Fruit fly (Drosophila melanogaster) whole organism, embryonic: ENCODE measurements around the gene CG11970.

Source experiments
- CG10979 ChIP-seq: fragments of 200-800 bp; sonication (Bioruptor generic); optimal IDR thresholded peaks from 2 replicates; lab custom pipeline; 2018; ENCODE audit warnings: missing biosample characterization, mild to moderate bottlenecking, missing genetic modification characterization, moderate library complexity
- CG11247 ChIP-seq: fragments of 200-800 bp; sonication (Bioruptor generic); IDR thresholded peaks from 2 replicates; pipeline ENCODE4 v1.3.6; 2022; ENCODE audit warnings: missing biosample characterization, missing genetic modification characterization
- CG11456 ChIP-seq: fragments of 200-800 bp; sonication (Bioruptor generic); IDR thresholded peaks from 3 replicates; pipeline ENCODE4 v1.3.6; 2022; ENCODE audit warnings: missing biosample characterization, missing genetic modification characterization
- CG11560 ChIP-seq: fragments of 200-800 bp; sonication (Bioruptor generic); IDR thresholded peaks from 3 replicates; pipeline ENCODE4 v1.3.6; 2022; ENCODE audit warnings: missing biosample characterization, missing genetic modification characterization
- CG12659 ChIP-seq: fragments of 200-800 bp; sonication (Bioruptor generic); optimal IDR thresholded peaks from 3 replicates; lab custom pipeline; 2017; ENCODE audit warnings: mild to moderate bottlenecking, missing biosample characterization, missing genetic modification reagents, missing genetic modification characterization
- CG17359 ChIP-seq: fragments of 200-800 bp; sonication (Bioruptor generic); optimal IDR thresholded peaks from 3 replicates; lab custom pipeline; 2018; ENCODE audit warnings: missing biosample characterization, mild to moderate bottlenecking, missing genetic modification characterization, moderate library complexity
- CG2889 ChIP-seq: fragments of 200-800 bp; sonication (Bioruptor generic); IDR thresholded peaks from 3 replicates; pipeline ENCODE4 v1.3.6; 2022; ENCODE audit warnings: missing biosample characterization, missing genetic modification characterization
- CG31441 ChIP-seq: fragments of 200-800 bp; sonication (Bioruptor generic); IDR thresholded peaks from 2 replicates; pipeline ENCODE4 v1.3.6; 2022; ENCODE audit warnings: missing biosample characterization, missing genetic modification characterization
- CG3163 ChIP-seq: fragments of 200-800 bp; sonication (Bioruptor generic); optimal IDR thresholded peaks from 3 replicates; lab custom pipeline; 2016; ENCODE audit warnings: missing biosample characterization, missing genetic modification characterization
- CG33557 ChIP-seq: fragments of 200-800 bp; sonication (Bioruptor generic); optimal IDR thresholded peaks from 2 replicates; lab custom pipeline; 2019; ENCODE audit warnings: missing biosample characterization, mild to moderate bottlenecking, missing genetic modification characterization, moderate library complexity
- CG5180 ChIP-seq: fragments of 200-800 bp; sonication (Bioruptor generic); optimal IDR thresholded peaks from 3 replicates; lab custom pipeline; 2017; ENCODE audit warnings: missing biosample characterization, missing genetic modification characterization, mild to moderate bottlenecking, moderate library complexity, missing genetic modification reagents
- CG6813 ChIP-seq: fragments of 200-800 bp; sonication (Bioruptor generic); optimal IDR thresholded peaks from 2 replicates; lab custom pipeline; 2017; ENCODE audit warnings: missing biosample characterization, missing genetic modification characterization, mild to moderate bottlenecking, moderate library complexity, missing genetic modification reagents
- CG7839 ChIP-seq: fragments of 200-800 bp; sonication (Bioruptor generic); optimal IDR thresholded peaks from 3 replicates; lab custom pipeline; 2018; ENCODE audit warnings: missing biosample characterization, mild to moderate bottlenecking, missing genetic modification characterization, moderate library complexity
- CG9437 ChIP-seq: fragments of 200-800 bp; sonication (Bioruptor generic); optimal IDR thresholded peaks from 2 replicates; lab custom pipeline; 2018; ENCODE audit warnings: missing biosample characterization, mild to moderate bottlenecking, missing genetic modification characterization
- Camta ChIP-seq: fragments of 200-800 bp; sonication (Bioruptor generic); optimal IDR thresholded peaks from 2 replicates; lab custom pipeline; 2016; ENCODE audit warnings: missing biosample characterization, missing genetic modification characterization
- D19B ChIP-seq: fragments of 200-800 bp; sonication (Bioruptor generic); optimal IDR thresholded peaks from 2 replicates; lab custom pipeline; 2017; ENCODE audit warnings: missing biosample characterization, mild to moderate bottlenecking, missing genetic modification characterization
- Dbx ChIP-seq: fragments of 200-800 bp; sonication (Bioruptor generic); IDR thresholded peaks from 3 replicates; pipeline ENCODE4 v1.3.6; 2022; ENCODE audit warnings: missing biosample characterization, missing genetic modification characterization
- E2f2 ChIP-seq: fragments of 200-800 bp; sonication (Bioruptor generic); IDR thresholded peaks from 2 replicates; pipeline ENCODE4 v1.3.6; 2022; ENCODE audit warnings: missing biosample characterization, missing genetic modification characterization
- Ets97D ChIP-seq: fragments of 200-800 bp; sonication (Bioruptor generic); optimal IDR thresholded peaks from 3 replicates; lab custom pipeline; 2016; ENCODE audit warnings: missing biosample characterization, missing genetic modification characterization
- H15 ChIP-seq: fragments of 200-800 bp; sonication (Bioruptor generic); IDR thresholded peaks from 3 replicates; pipeline ENCODE4 v1.3.6; 2022; ENCODE audit warnings: missing biosample characterization, missing genetic modification characterization
- Hmr ChIP-seq: fragments of 200-800 bp; sonication (Bioruptor generic); optimal IDR thresholded peaks from 3 replicates; lab custom pipeline; 2017; ENCODE audit warnings: mild to moderate bottlenecking, missing biosample characterization, missing genetic modification reagents, missing genetic modification characterization
- Max ChIP-seq: fragments of 200-800 bp; sonication (Bioruptor generic); optimal IDR thresholded peaks from 2 replicates; lab custom pipeline; 2016; ENCODE audit warnings: missing biosample characterization, mild to moderate bottlenecking, missing genetic modification characterization
- Oli ChIP-seq: fragments of 200-800 bp; sonication (Bioruptor generic); optimal IDR thresholded peaks from 2 replicates; lab custom pipeline; 2018; ENCODE audit warnings: missing biosample characterization, mild to moderate bottlenecking, missing genetic modification characterization, moderate library complexity
- Opbp ChIP-seq: fragments of 200-800 bp; sonication (Bioruptor generic); IDR thresholded peaks from 3 replicates; pipeline ENCODE4 v1.3.6; 2022; ENCODE audit warnings: missing biosample characterization, missing genetic modification characterization; ENCODE audit not compliant: partially characterized antibody
- Scr ChIP-seq: fragments of 200-800 bp; sonication (Bioruptor generic); IDR thresholded peaks from 2 replicates; pipeline ENCODE4 v1.3.6; 2022; ENCODE audit warnings: missing biosample characterization, missing genetic modification characterization; ENCODE audit not compliant: partially characterized antibody
- Stat92E ChIP-seq, 3 experiments: fragments of >200 bp in 2 of 3; fragments of 200-800 bp in 1 of 3; sonication (Bioruptor generic) in 1 of 3; optimal IDR thresholded peaks; 2 replicates each; lab custom pipeline; 2017 to 2019; ENCODE audit warnings: missing biosample characterization in 3 of 3, missing genetic modification characterization in 3 of 3, mild to moderate bottlenecking in 1 of 3, moderate library complexity in 1 of 3
- Xrp1 ChIP-seq: fragments of 200-800 bp; sonication (Bioruptor generic); IDR thresholded peaks from 2 replicates; pipeline ENCODE4 v1.3.6; 2022; ENCODE audit warnings: missing biosample characterization, missing genetic modification characterization
- chm ChIP-seq: fragments of 200-800 bp; sonication (Bioruptor generic); IDR thresholded peaks from 2 replicates; pipeline ENCODE4 v1.3.6; 2022; ENCODE audit warnings: missing biosample characterization, missing genetic modification characterization
- cwo ChIP-seq: fragments of 200-800 bp; sonication (Bioruptor generic); optimal IDR thresholded peaks from 3 replicates; lab custom pipeline; 2017; ENCODE audit warnings: missing biosample characterization, missing genetic modification characterization, mild to moderate bottlenecking, moderate library complexity, missing genetic modification reagents
- dmrt99B ChIP-seq: fragments of 200-800 bp; sonication (Bioruptor generic); optimal IDR thresholded peaks from 2 replicates; lab custom pipeline; 2018; ENCODE audit warnings: missing biosample characterization, mild to moderate bottlenecking, missing genetic modification characterization, moderate library complexity
- dysf ChIP-seq: fragments of 200-800 bp; sonication (Bioruptor generic); IDR thresholded peaks from 3 replicates; pipeline ENCODE4 v1.3.6; 2022; ENCODE audit warnings: missing biosample characterization, missing genetic modification characterization
- esg ChIP-seq: fragments of 200-800 bp; sonication (Bioruptor generic); conservative IDR thresholded peaks from 2 replicates; pipeline ENCODE4 v1.3.6; 2022; ENCODE audit warnings: missing biosample characterization, missing genetic modification characterization
- eve ChIP-seq, 2 experiments: fragments of >200 bp; optimal IDR thresholded peaks; 2 replicates each; lab custom pipeline; 2017; ENCODE audit warnings: missing biosample characterization in 2 of 2, missing genetic modification characterization in 2 of 2
- ewg ChIP-seq: fragments of 200-800 bp; sonication (Bioruptor generic); optimal IDR thresholded peaks from 3 replicates; lab custom pipeline; 2017; ENCODE audit warnings: mild to moderate bottlenecking, missing biosample characterization, missing genetic modification reagents, missing genetic modification characterization
- fd3F ChIP-seq: fragments of 200-800 bp; sonication (Bioruptor generic); optimal IDR thresholded peaks from 2 replicates; lab custom pipeline; 2018; ENCODE audit warnings: missing biosample characterization, mild to moderate bottlenecking, missing genetic modification characterization, moderate library complexity
- gcm2 ChIP-seq: fragments of 200-800 bp; sonication (Bioruptor generic); optimal IDR thresholded peaks from 2 replicates; lab custom pipeline; 2016; ENCODE audit warnings: missing biosample characterization, missing genetic modification characterization
- grn ChIP-seq: fragments of 200-800 bp; sonication (Bioruptor generic); optimal IDR thresholded peaks from 3 replicates; lab custom pipeline; 2017; ENCODE audit warnings: missing biosample characterization, missing genetic modification characterization
- hkb ChIP-seq, 2 experiments: fragments of 200-800 bp in 1 of 2; fragments of >200 bp in 1 of 2; sonication (Bioruptor generic) in 1 of 2; IDR thresholded peaks in 1 of 2; optimal IDR thresholded peaks in 1 of 2; 2 replicates each; pipeline versions ENCODE4 v1.3.6 to Lab custom; 2017 to 2022; ENCODE audit warnings: missing biosample characterization in 1 of 2, missing genetic modification characterization in 1 of 2
- hth ChIP-seq: fragments of >200 bp; optimal IDR thresholded peaks from 2 replicates; lab custom pipeline; 2017; ENCODE audit warnings: inconsistent platforms
- insv ChIP-seq, 2 experiments: fragments of 200-800 bp; sonication (Bioruptor generic); optimal IDR thresholded peaks; 3 replicates each; lab custom pipeline; 2016 to 2018; ENCODE audit warnings: missing biosample characterization in 2 of 2, missing genetic modification characterization in 2 of 2
- kay ChIP-seq: fragments of 200-800 bp; sonication (Bioruptor generic); optimal IDR thresholded peaks from 2 replicates; lab custom pipeline; 2016; ENCODE audit warnings: missing biosample characterization, missing genetic modification characterization
- ken ChIP-seq: fragments of 200-800 bp; sonication (Bioruptor generic); IDR thresholded peaks from 3 replicates; pipeline ENCODE4 v1.3.6; 2022; ENCODE audit warnings: missing biosample characterization, missing genetic modification characterization
- lov ChIP-seq, 2 experiments: fragments of 200-800 bp in 1 of 2; fragments of >200 bp in 1 of 2; sonication (Bioruptor generic) in 1 of 2; IDR thresholded peaks in 1 of 2; optimal IDR thresholded peaks in 1 of 2; 2 replicates in 1 of 2; 3 replicates in 1 of 2; pipeline versions ENCODE4 v1.3.6 to Lab custom; 2017 to 2022; ENCODE audit warnings: missing biosample characterization in 1 of 2, missing genetic modification characterization in 1 of 2
- pnt ChIP-seq: fragments of 200-800 bp; sonication (Bioruptor generic); optimal IDR thresholded peaks from 3 replicates; lab custom pipeline; 2016; ENCODE audit warnings: missing biosample characterization, missing genetic modification characterization
- schlank ChIP-seq: fragments of 200-800 bp; sonication (Bioruptor generic); optimal IDR thresholded peaks from 2 replicates; lab custom pipeline; 2018; ENCODE audit warnings: missing biosample characterization, mild to moderate bottlenecking, missing genetic modification characterization
- sd ChIP-seq: fragments of 200-800 bp; sonication (Bioruptor generic); optimal IDR thresholded peaks from 3 replicates; lab custom pipeline; 2018; ENCODE audit warnings: missing biosample characterization, mild to moderate bottlenecking, missing genetic modification characterization, moderate library complexity
- so ChIP-seq: fragments of 200-800 bp; sonication (Bioruptor generic); IDR thresholded peaks from 3 replicates; pipeline ENCODE4 v1.3.6; 2022; ENCODE audit warnings: missing biosample characterization, missing genetic modification characterization
- ssp ChIP-seq: fragments of 200-800 bp; sonication (Bioruptor generic); IDR thresholded peaks from 2 replicates; pipeline ENCODE4 v1.3.6; 2022; ENCODE audit warnings: missing biosample characterization, missing genetic modification characterization
- zen ChIP-seq: fragments of 200-800 bp; sonication (Bioruptor generic); optimal IDR thresholded peaks from 3 replicates; lab custom pipeline; 2018; ENCODE audit warnings: missing biosample characterization, mild to moderate bottlenecking, missing genetic modification characterization, moderate library complexity

Gene CG11970

dm6 chr3R:8960329-8960728 lies 24.2 kb upstream of the CG11970 start (continued):
- no peak for TF ChIP-seq grn (GFP tag; lab: Kevin White, UChicago)
- TF ChIP-seq ken (GFP tag; lab: Robert Waterston, UW): peak; percentile 48; the same call in 1 of the 3 replicates
- peak; percentile 18 for TF ChIP-seq CG6813
- no peak for TF ChIP-seq Scr (GFP tag; lab: Robert Waterston, UW)
- TF ChIP-seq ssp (GFP tag; lab: Robert Waterston, UW): no peak
- no peak for TF ChIP-seq chm
- TF ChIP-seq CG12659 (GFP tag; lab: Kevin White, UChicago): peak; percentile 36
- TF ChIP-seq CG11560: no peak
- TF ChIP-seq CG3163 (GFP tag; lab: Kevin White, UChicago): no peak
- peak; percentile 3 for TF ChIP-seq Hmr (GFP tag; lab: Kevin White, UChicago)
- TF ChIP-seq Oli (tag; lab: Kevin White, UChicago): peak; percentile 76
- TF ChIP-seq hkb (optimal IDR thresholded peaks at IDR 0.05; lab: Kevin White, UChicago): no peak
- TF ChIP-seq hkb (GFP tag; IDR thresholded peaks at IDR 0.05; lab: Robert Waterston, UW): peak; percentile 58
- TF ChIP-seq CG9437 (GFP tag; lab: Kevin White, UChicago): peak; percentile 58
- no peak for TF ChIP-seq Stat92E (GFP tag; optimal IDR thresholded peaks at IDR 0.05; lab: Kevin White, UChicago)
- TF ChIP-seq schlank (tag; lab: Kevin White, UChicago): no peak
- TF ChIP-seq hth (lab: Kevin White, UChicago): no peak
- no peak for TF ChIP-seq Opbp
- TF ChIP-seq gcm2 (GFP tag; lab: Kevin White, UChicago): no peak
- peak; percentile 65 for TF ChIP-seq esg (GFP tag; lab: Robert Waterston, UW)
- peak; percentile 11 for TF ChIP-seq sd
- peak; percentile 87 for TF ChIP-seq dmrt99B (tag; lab: Kevin White, UChicago)
- TF ChIP-seq eve (GFP tag; optimal IDR thresholded peaks at IDR 0.05; lab: Kevin White, UChicago): peak in 1 of 2 experiments; percentile 32
- no peak for TF ChIP-seq Ets97D
- TF ChIP-seq H15 (GFP tag; lab: Robert Waterston, UW): no peak
- no peak for TF ChIP-seq pnt
- no peak for TF ChIP-seq Max (GFP tag; lab: Kevin White, UChicago)
- peak; percentile 35; the same call in 1 of the 3 replicates for TF ChIP-seq so (GFP tag; lab: Robert Waterston, UW)
- TF ChIP-seq CG2889 (GFP tag; lab: Robert Waterston, UW): 0 out of 3 replicates have a peak, but pooled peaks have one; percentile 21
- no peak for TF ChIP-seq CG11247 (GFP tag; lab: Robert Waterston, UW)
- peak; percentile 48 for TF ChIP-seq ewg (GFP tag; lab: Kevin White, UChicago)
- peak; percentile 72 for TF ChIP-seq dysf (GFP tag; lab: Robert Waterston, UW)
- TF ChIP-seq CG10979 (tag; lab: Kevin White, UChicago): peak; percentile 63
- peak; percentile 28; the same call in 1 of the 2 replicates for TF ChIP-seq E2f2 (GFP tag; lab: Robert Waterston, UW)
- TF ChIP-seq lov (optimal IDR thresholded peaks at IDR 0.05; lab: Kevin White, UChicago): no peak
- TF ChIP-seq lov (GFP tag; IDR thresholded peaks at IDR 0.05; lab: Robert Waterston, UW): no peak
- peak; percentile 57 for TF ChIP-seq CG5180 (GFP tag; lab: Kevin White, UChicago)
- TF ChIP-seq kay: no peak
- peak; percentile 62; the same call in 1 of the 2 replicates for TF ChIP-seq Xrp1 (GFP tag; lab: Robert Waterston, UW)
- peak; percentile 7 for TF ChIP-seq CG33557 (GFP tag; lab: Kevin White, UChicago)
- peak; percentile 35 for TF ChIP-seq fd3F (GFP tag; lab: Kevin White, UChicago)
- peak; percentile 55 for TF ChIP-seq zen (tag; lab: Kevin White, UChicago)
- TF ChIP-seq Dbx (GFP tag; lab: Robert Waterston, UW): no peak
- no peak for TF ChIP-seq D19B
- TF ChIP-seq insv (GFP tag; optimal IDR thresholded peaks at IDR 0.05; lab: Kevin White, UChicago): no peak
- peak; percentile 10 for TF ChIP-seq cwo (GFP tag; lab: Kevin White, UChicago)
- peak; percentile 74 for TF ChIP-seq CG7839 (tag; lab: Kevin White, UChicago)
- no peak for TF ChIP-seq CG11456
- no peak for TF ChIP-seq Camta (GFP tag; lab: Kevin White, UChicago)
- peak; percentile 79 for TF ChIP-seq CG17359 (tag; lab: Kevin White, UChicago)
- peak; percentile 83 for TF ChIP-seq CG31441 (GFP tag; lab: Robert Waterston, UW)
